Worm (Caenorhabditis elegans) whole organism, midembryonic: Measurements from ENCODE around the gene F15E6.10.

Experiments
- T22C8.4 ChIP-seq: fragments of 200-800 bp; sonication (Bioruptor generic); IDR thresholded peaks from 2 replicates; pipeline ENCODE4 v1.3.6; 2022; ENCODE audit warnings: missing genetic modification characterization, missing compliant biosample characterization
- flt-1 ChIP-seq: fragments of 200-800 bp; sonication (Bioruptor generic); IDR thresholded peaks from 2 replicates; pipeline ENCODE4 v1.3.6; 2022; ENCODE audit warnings: missing genetic modification characterization, missing compliant biosample characterization
- klf-2 ChIP-seq: fragments of 200-800 bp; sonication (Bioruptor generic); conservative IDR thresholded peaks from 2 replicates; pipeline ENCODE4 v1.3.6; 2022; ENCODE audit warnings: missing genetic modification reagents, missing genetic modification characterization, missing compliant biosample characterization
- med-1 ChIP-seq: sonication (generic microtip); optimal IDR thresholded peaks from 2 replicates; lab custom pipeline; 2017; ENCODE audit warnings: missing genetic modification characterization, mild to moderate bottlenecking, missing compliant biosample characterization, antibody characterized with exemption, missing genetic modification reagents; ENCODE audit not compliant: insufficient read depth
- ref-1 ChIP-seq: fragments of 200-800 bp; sonication (Bioruptor generic); conservative IDR thresholded peaks from 2 replicates; pipeline ENCODE4 v1.3.6; 2022; ENCODE audit warnings: missing genetic modification reagents, missing genetic modification characterization, missing compliant biosample characterization
- tab-1 ChIP-seq: fragments of 200-800 bp; sonication (Bioruptor generic); IDR thresholded peaks from 2 replicates; pipeline ENCODE4 v1.3.6; 2022; ENCODE audit warnings: missing genetic modification characterization, missing compliant biosample characterization
- ztf-23 ChIP-seq: fragments of 200-800 bp; sonication (Bioruptor generic); IDR thresholded peaks from 2 replicates; pipeline ENCODE4 v1.3.6; 2022; ENCODE audit warnings: missing genetic modification reagents, missing genetic modification characterization, missing compliant biosample characterization
- ztf-29 ChIP-seq: fragments of 200-800 bp; sonication (Bioruptor generic); IDR thresholded peaks from 2 replicates; pipeline ENCODE4 v1.3.6; 2022; ENCODE audit warnings: missing genetic modification reagents, missing genetic modification characterization, missing compliant biosample characterization

- TF ChIP-seq ztf-29 (GFP tag; lab: Robert Waterston, UW) (no peak), T22C8.4 (GFP tag; lab: Robert Waterston, UW) (no peak), ztf-23 (GFP tag; lab: Robert Waterston, UW) (no peak), klf-2 (GFP tag; lab: Robert Waterston, UW) (no peak), med-1 (GFP tag; lab: Kevin White, UChicago) (no peak), flt-1 (GFP tag; lab: Robert Waterston, UW) (no peak), tab-1 (GFP tag; lab: Robert Waterston, UW) (no peak), ref-1 (GFP tag; lab: Robert Waterston, UW) (no peak)
Measured at ce11 chrIV:4336139-4336851, 43.6 kb downstream of the F15E6.10 start, which contains the start of the genes W03B1.3 and oac-51.
